Fruit fly (Drosophila melanogaster): ENCODE measurements around the gene CG12061.
A peak's percentile ranks its signal among the peaks of the same experiment; 100 is the strongest.

CG12061 gene

dm6 chrX:23013208-23013607, 22.7 kb upstream of the CG12061 start, which contains the start of the genes Rab21 and Coa7 (continued):
- TF ChIP-seq CG9727 (GFP tag; optimal IDR thresholded peaks at IDR 0.05), result no peak
- no peak for TF ChIP-seq org-1 (GFP tag; optimal IDR thresholded peaks at IDR 0.05)
- TF ChIP-seq jing (GFP tag; optimal IDR thresholded peaks at IDR 0.05), result no peak
- no peak for TF ChIP-seq tio (GFP tag; optimal IDR thresholded peaks at IDR 0.05)
- no peak for TF ChIP-seq CG15073 (GFP tag; optimal IDR thresholded peaks at IDR 0.05)
- peak; percentile 84 for TF ChIP-seq sens (GFP tag)
- peak; percentile 81 for TF ChIP-seq CG8290 (GFP tag; optimal IDR thresholded peaks at IDR 0.05)
- TF ChIP-seq CG8290 (tag; optimal IDR thresholded peaks at IDR 0.05), result peak; percentile 25 to 45
- TF ChIP-seq chm (GFP tag; IDR thresholded peaks at IDR 0.05), result no peak
- peak; percentile 98 for TF ChIP-seq stwl (tag; optimal IDR thresholded peaks at IDR 0.05)
- TF ChIP-seq CG1832 (GFP tag; optimal IDR thresholded peaks at IDR 0.05), result no peak
- TF ChIP-seq CG15514 (GFP tag; optimal IDR thresholded peaks at IDR 0.05), result peak; percentile 91
- TF ChIP-seq H2.0 (GFP tag; IDR thresholded peaks at IDR 0.05), result 0 out of 2 replicates have a peak, but pooled peaks have one; percentile 25
- TF ChIP-seq CG3847 (GFP tag; IDR thresholded peaks at IDR 0.05), result peak; percentile 75
- no peak for TF ChIP-seq insv (GFP tag; optimal IDR thresholded peaks at IDR 0.05)
- TF ChIP-seq gce (GFP tag; IDR thresholded peaks at IDR 0.05), result no peak
- TF ChIP-seq CG10462 (GFP tag; optimal IDR thresholded peaks at IDR 0.05), result no peak
- TF ChIP-seq CG1602 (GFP tag; optimal IDR thresholded peaks at IDR 0.05), result no peak
- TF ChIP-seq salm (tag; optimal IDR thresholded peaks at IDR 0.05), result no peak
- no peak for TF ChIP-seq CG34376 (GFP tag; optimal IDR thresholded peaks at IDR 0.05)
- no peak for TF ChIP-seq ara (GFP tag; IDR thresholded peaks at IDR 0.05)
- no peak for TF ChIP-seq Mrtf (GFP tag; IDR thresholded peaks at IDR 0.05)
- TF ChIP-seq unpg (GFP tag; optimal IDR thresholded peaks at IDR 0.05), result no peak
- TF ChIP-seq CG12155 (GFP tag; optimal IDR thresholded peaks at IDR 0.05), result peak; percentile 21
- TF ChIP-seq trem (tag; optimal IDR thresholded peaks at IDR 0.05), result peak; percentile 61
- no peak for TF ChIP-seq CG14965 (GFP tag; optimal IDR thresholded peaks at IDR 0.05; ENCODE audit: borderline replicate concordance)
- TF ChIP-seq CG14050 (GFP tag; IDR thresholded peaks at IDR 0.05), result no peak
- TF ChIP-seq CG9932 (GFP tag; IDR thresholded peaks at IDR 0.05), result peak; percentile 66
- TF ChIP-seq gem (tag; optimal IDR thresholded peaks at IDR 0.05), result peak; percentile 16
- no peak for TF ChIP-seq tap (tag; optimal IDR thresholded peaks at IDR 0.05)
- TF ChIP-seq amos (GFP tag; IDR thresholded peaks at IDR 0.05; ENCODE audit: partially characterized antibody), result peak; percentile 96
- no peak for TF ChIP-seq CG11456 (GFP tag; IDR thresholded peaks at IDR 0.05)
- no peak for TF ChIP-seq CG8478 (optimal IDR thresholded peaks at IDR 0.05)
- TF ChIP-seq Ets97D (GFP tag; optimal IDR thresholded peaks at IDR 0.05), result peak; percentile 72
- TF ChIP-seq CG16863 (GFP tag; optimal IDR thresholded peaks at IDR 0.05), result no peak
- TF ChIP-seq HLH54F (GFP tag; optimal IDR thresholded peaks at IDR 0.05), result no peak
- peak; percentile 81 for TF ChIP-seq nerfin-2 (GFP tag; IDR thresholded peaks at IDR 0.05; ENCODE audit: partially characterized antibody)
- no peak for TF ChIP-seq CG34422 (GFP tag; IDR thresholded peaks at IDR 0.05)
- TF ChIP-seq CG17829 (tag; optimal IDR thresholded peaks at IDR 0.05), result peak; percentile 12
- TF ChIP-seq lab (GFP tag; optimal IDR thresholded peaks at IDR 0.05), result peak; percentile 22
- no peak for TF ChIP-seq CG7357 (GFP tag; IDR thresholded peaks at IDR 0.05)
- TF ChIP-seq zen (tag; optimal IDR thresholded peaks at IDR 0.05), result peak; percentile 62
- TF ChIP-seq CG2712 (tag; optimal IDR thresholded peaks at IDR 0.05), result peak; percentile 8
- peak; percentile 33 for TF ChIP-seq CG7928 (GFP tag; optimal IDR thresholded peaks at IDR 0.05)
- TF ChIP-seq Nf-YB (GFP tag; optimal IDR thresholded peaks at IDR 0.05), result no peak
- peak; percentile 71 for TF ChIP-seq CG9797 (GFP tag; optimal IDR thresholded peaks at IDR 0.05)
- TF ChIP-seq sima (GFP tag; optimal IDR thresholded peaks at IDR 0.05), result no peak
- TF ChIP-seq CG6683 (GFP tag; optimal IDR thresholded peaks at IDR 0.05), result no peak
- TF ChIP-seq Sry-β (GFP tag; optimal IDR thresholded peaks at IDR 0.05), result no peak
- TF ChIP-seq Sin3A (optimal IDR thresholded peaks at IDR 0.05), result peak; percentile 84
- no peak for TF ChIP-seq Six4 (GFP tag; optimal IDR thresholded peaks at IDR 0.05)
- TF ChIP-seq esg (GFP tag; conservative IDR thresholded peaks at IDR 0.05), result no peak
- TF ChIP-seq HLH4C (GFP tag; IDR thresholded peaks at IDR 0.05; ENCODE audit: partially characterized antibody), result peak; percentile 95
